Worm (Caenorhabditis elegans) whole organism, early embryonic: ENCODE results near the gene hda-2.

Experiments
- F13C5.2 ChIP-seq: sonication (generic microtip); optimal IDR thresholded peaks from 2 replicates; lab custom pipeline; 2017; ENCODE audit warnings: mild to moderate bottlenecking, missing genetic modification characterization, inconsistent platforms, missing compliant biosample characterization
- ama-1 ChIP-seq: fragments of 150-350 bp; optimal IDR thresholded peaks from 2 replicates; lab custom pipeline; 2014
- ceh-36 ChIP-seq: sonication (generic microtip); optimal IDR thresholded peaks from 2 replicates; lab custom pipeline; 2016; ENCODE audit warnings: missing genetic modification characterization, inconsistent platforms, missing compliant biosample characterization
- ets-7 ChIP-seq: sonication (generic microtip); optimal IDR thresholded peaks from 2 replicates; lab custom pipeline; 2016; ENCODE audit warnings: missing genotype, missing genetic modification characterization, missing compliant biosample characterization
- flt-1 ChIP-seq: fragments of 200-800 bp; sonication (Bioruptor generic); IDR thresholded peaks from 2 replicates; pipeline ENCODE4 v1.3.6; 2022; ENCODE audit warnings: missing genetic modification characterization, missing compliant biosample characterization
- sea-1 ChIP-seq: fragments of 200-800 bp; sonication (Bioruptor generic); conservative IDR thresholded peaks from 2 replicates; pipeline ENCODE4 v1.3.6; 2022; ENCODE audit warnings: missing genetic modification characterization, missing compliant biosample characterization
- tbx-11 ChIP-seq: fragments of 200-800 bp; sonication (Bioruptor generic); IDR thresholded peaks from 2 replicates; pipeline ENCODE4 v1.3.6; 2022; ENCODE audit warnings: missing genetic modification characterization, missing compliant biosample characterization
- tbx-37 ChIP-seq: fragments of 200-800 bp; sonication (Bioruptor generic); conservative IDR thresholded peaks from 2 replicates; pipeline ENCODE4 v1.3.6; 2022; ENCODE audit warnings: missing genetic modification reagents, missing genetic modification characterization, missing compliant biosample characterization

ce11 chrII:7977513-7977912 lies 44.8 kb downstream of the hda-2 start:
- TF ChIP-seq flt-1 (no peak), ama-1 (lab: Kevin White, UChicago) (no peak), ets-7 (tag; lab: Kevin White, UChicago) (no peak), sea-1 (GFP tag; lab: Robert Waterston, UW) (no peak), tbx-11 (no peak), ceh-36 (tag; lab: Kevin White, UChicago) (no peak), tbx-37 (GFP tag; lab: Robert Waterston, UW) (no peak), F13C5.2 (no peak)
